Worm (Caenorhabditis elegans) whole organism, L4/young adult: Measurements from ENCODE around the gene srh-125.
"Not testable (repeated sequence)": the region's sequence is repeated elsewhere in the genome, so short reads cannot be mapped to it uniquely, and the experiment has no call there.

ENCODE experiments used
- W03F9.2 ChIP-seq: fragments of 150-350 bp; optimal IDR thresholded peaks from 2 replicates; lab custom pipeline; 2014; ENCODE audit warnings: missing biosample characterization, missing genetic modification characterization
- dao-5 ChIP-seq: sonication (generic microtip); optimal IDR thresholded peaks from 2 replicates; lab custom pipeline; 2016; ENCODE audit warnings: missing genotype, missing genetic modification characterization, moderate library complexity, missing compliant biosample characterization
- him-1 ChIP-seq: sonication (generic microtip); optimal IDR thresholded peaks from 2 replicates; lab custom pipeline; 2016; ENCODE audit warnings: missing genotype, missing genetic modification reagents, missing genetic modification characterization, missing compliant biosample characterization

The srh-125 gene

ce11 chrV:7476766-7477165 is at the start of gene srh-125:
TSS of gene srh-125 (minus strand) at chrV:7476866.
- no peak for TF ChIP-seq dao-5 (tag; lab: Kevin White, UChicago)
- no peak for TF ChIP-seq him-1
- no peak for TF ChIP-seq W03F9.2 (tag; lab: Kevin White, UChicago)

DNA sequence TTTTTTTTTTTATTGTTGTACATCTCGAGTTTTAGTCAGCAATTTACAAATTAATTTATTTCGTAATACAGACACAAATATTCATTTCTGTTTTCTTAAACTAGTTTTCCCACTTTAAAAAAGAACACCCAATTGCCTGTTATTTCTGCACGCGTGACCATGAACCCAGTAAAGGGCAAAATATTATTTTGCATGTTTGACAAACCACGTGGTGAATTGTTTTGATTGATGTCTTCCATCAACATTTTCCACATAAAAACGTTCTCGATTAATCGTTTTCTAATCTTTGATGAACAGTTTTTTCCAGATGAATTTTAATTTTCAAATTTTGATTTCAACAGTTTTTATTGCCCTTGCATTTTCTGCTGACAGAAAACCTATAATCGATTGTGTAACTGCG is 49.0 kb upstream of the srh-125 start, which contains the start of gene C54F6.18:
C54F6.18 (plus strand) TSS at position 301 of the 400 bp plus-strand sequence.
- no peak for TF ChIP-seq him-1
- no peak for TF ChIP-seq dao-5 (tag; lab: Kevin White, UChicago)
- no peak for TF ChIP-seq W03F9.2 (tag; lab: Kevin White, UChicago)

DNA sequence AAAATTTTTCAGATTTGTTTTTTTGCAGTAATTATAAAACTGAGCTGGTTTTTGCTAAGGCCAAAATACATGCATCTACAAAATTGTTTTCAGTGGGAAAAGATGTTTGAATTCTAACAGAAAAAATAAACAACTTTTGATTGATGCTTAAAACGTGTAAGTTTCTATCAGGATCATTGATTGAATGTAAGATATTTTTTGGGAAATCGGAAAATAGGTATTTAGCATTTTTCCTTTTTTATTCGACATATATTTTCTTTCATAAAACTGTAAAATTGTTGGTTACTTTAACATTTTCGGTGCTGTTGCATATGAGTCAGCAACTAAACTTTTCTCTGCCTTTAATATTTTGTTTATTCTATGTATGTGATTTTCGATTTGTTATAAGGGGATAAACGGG is 47.8 kb upstream of the srh-125 start, which contains the start of gene C54F6.20:
C54F6.20 (plus strand) TSS at position 301 of the 400 bp plus-strand sequence.
- TF ChIP-seq dao-5 (tag; lab: Kevin White, UChicago) (no peak), him-1 (no peak), W03F9.2 (tag; lab: Kevin White, UChicago) (no peak)

- no peak for TF ChIP-seq him-1
- TF ChIP-seq W03F9.2 (tag; lab: Kevin White, UChicago), result no peak
- TF ChIP-seq dao-5 (tag; lab: Kevin White, UChicago), result no peak
Observed at ce11 chrV:7523392-7523791, 46.7 kb upstream of the srh-125 start, which contains the start of gene C54F6.6. TSS of gene C54F6.6 (plus strand) at chrV:7523692.

ce11 chrV:7522279-7522678 is 45.6 kb upstream of the srh-125 start, which contains the start of gene C54F6.15:
TSS of gene C54F6.15 (minus strand) at chrV:7522379.
- TF ChIP-seq dao-5 (tag; lab: Kevin White, UChicago), result no peak
- no peak for TF ChIP-seq W03F9.2 (tag; lab: Kevin White, UChicago)
- TF ChIP-seq him-1, result no peak

DNA sequence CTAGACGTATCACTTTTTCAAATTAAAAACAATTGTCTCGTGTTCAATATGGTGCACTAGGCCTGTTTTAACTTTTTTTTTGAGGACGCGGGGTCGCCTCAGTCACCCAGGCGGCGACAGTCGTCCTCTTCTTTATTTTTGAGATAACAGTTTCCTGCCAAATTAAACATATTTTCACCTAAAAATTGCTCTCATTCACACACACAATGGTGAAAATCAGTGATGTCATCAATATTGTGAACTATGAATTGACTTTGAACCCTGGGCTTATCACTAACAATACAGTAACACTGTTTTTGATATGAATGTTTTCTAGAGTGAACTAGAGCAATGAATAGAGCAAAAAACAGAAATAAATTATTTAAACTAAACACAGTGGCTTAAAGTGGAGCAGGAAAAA is 44.6 kb upstream of the srh-125 start:
- no peak for TF ChIP-seq W03F9.2 (tag; lab: Kevin White, UChicago)
- TF ChIP-seq dao-5 (tag; lab: Kevin White, UChicago), result no peak
- no peak for TF ChIP-seq him-1

DNA sequence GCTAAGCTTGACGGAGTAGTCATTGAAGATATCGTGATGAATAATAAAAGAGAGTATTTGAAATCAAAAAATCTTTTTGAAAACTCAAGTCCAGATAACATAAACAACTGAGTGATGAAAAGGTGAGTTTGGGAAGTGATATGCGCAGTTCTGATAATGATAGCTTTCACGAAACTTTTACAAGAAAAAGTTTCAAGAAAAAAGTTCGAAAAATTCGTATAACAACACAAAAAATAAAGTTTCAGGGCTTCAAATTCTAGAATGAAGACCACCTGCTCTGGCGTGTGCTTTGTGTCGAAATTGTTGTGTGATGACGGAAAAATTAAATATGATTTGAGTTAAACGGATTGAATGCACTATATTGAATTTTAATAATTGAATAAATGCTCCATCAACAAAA is 43.4 kb upstream of the srh-125 start, which contains the start of gene srb-19:
srb-19 (minus strand) TSS at position 101 of the 400 bp plus-strand sequence.
- no peak for TF ChIP-seq dao-5 (tag; lab: Kevin White, UChicago)
- no peak for TF ChIP-seq W03F9.2 (tag; lab: Kevin White, UChicago)
- no peak for TF ChIP-seq him-1

DNA sequence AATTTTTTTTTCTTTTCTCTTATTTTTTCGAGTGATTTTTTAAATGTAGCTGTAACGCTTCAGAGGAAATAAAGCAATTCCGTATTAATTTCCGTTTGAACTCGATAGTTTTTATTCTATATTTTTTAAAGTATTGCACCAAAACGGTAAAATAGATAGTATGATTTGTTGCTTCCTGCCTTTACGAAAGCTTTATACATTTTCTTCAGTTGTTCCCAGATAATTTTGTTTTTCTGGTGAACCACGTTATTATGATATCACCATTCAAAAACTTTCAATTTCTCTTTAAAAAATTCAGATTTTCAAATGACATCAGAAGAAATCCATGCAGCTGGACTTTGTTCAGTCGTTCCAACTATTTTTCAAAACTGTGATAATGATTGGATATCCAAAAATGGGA is 38.3 kb upstream of the srh-125 start, which contains the start of gene srb-18:
srb-18 (plus strand) TSS at position 301 of the 400 bp plus-strand sequence.
- TF ChIP-seq dao-5 (tag; lab: Kevin White, UChicago) (no peak), him-1 (no peak), W03F9.2 (tag; lab: Kevin White, UChicago) (no peak)

ce11 chrV:7511465-7511864 is 34.8 kb upstream of the srh-125 start, which contains the start of gene nhr-171:
TSS of gene nhr-171 (plus strand) at chrV:7511765.
- TF ChIP-seq him-1; W03F9.2 (tag; lab: Kevin White, UChicago); dao-5 (tag; lab: Kevin White, UChicago): not testable (repeated sequence)

- TF ChIP-seq W03F9.2 (tag; lab: Kevin White, UChicago) (no peak), dao-5 (tag; lab: Kevin White, UChicago) (no peak), him-1 (no peak)
Observed at ce11 chrV:7508566-7509044, 31.9 kb upstream of the srh-125 start, which contains the start of the genes str-31 and nhr-172. TSS of gene str-31 (minus strand) at chrV:7508666. TSS of gene nhr-172 (plus strand) at chrV:7508994.

ce11 chrV:7506207-7506606 is 29.5 kb upstream of the srh-125 start:
- TF ChIP-seq dao-5 (tag; lab: Kevin White, UChicago) (no peak), W03F9.2 (tag; lab: Kevin White, UChicago) (no peak), him-1 (no peak)

DNA sequence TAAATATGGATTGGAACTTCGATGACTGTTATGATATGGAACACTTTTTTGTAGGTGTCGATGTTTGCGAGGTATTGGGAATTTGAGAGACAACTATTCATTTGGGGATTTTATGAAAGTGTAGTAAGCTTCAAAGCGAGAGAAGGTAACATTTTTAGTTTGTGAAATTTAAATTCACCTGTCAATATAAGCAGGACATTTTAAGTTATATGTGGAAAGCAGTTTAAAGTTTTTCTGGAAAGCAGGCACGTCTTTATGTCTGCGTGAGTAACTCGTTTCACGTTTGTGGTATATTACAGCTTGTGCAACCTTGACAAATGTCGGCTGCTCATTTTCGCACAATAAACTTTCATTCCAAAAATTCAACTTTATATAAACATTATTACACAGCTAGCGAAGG is 27.6 kb upstream of the srh-125 start, which contains the start of gene srh-229:
srh-229 (minus strand) TSS at position 101 of the 400 bp plus-strand sequence.
- no peak for TF ChIP-seq W03F9.2 (tag; lab: Kevin White, UChicago)
- no peak for TF ChIP-seq him-1
- no peak for TF ChIP-seq dao-5 (tag; lab: Kevin White, UChicago)

DNA sequence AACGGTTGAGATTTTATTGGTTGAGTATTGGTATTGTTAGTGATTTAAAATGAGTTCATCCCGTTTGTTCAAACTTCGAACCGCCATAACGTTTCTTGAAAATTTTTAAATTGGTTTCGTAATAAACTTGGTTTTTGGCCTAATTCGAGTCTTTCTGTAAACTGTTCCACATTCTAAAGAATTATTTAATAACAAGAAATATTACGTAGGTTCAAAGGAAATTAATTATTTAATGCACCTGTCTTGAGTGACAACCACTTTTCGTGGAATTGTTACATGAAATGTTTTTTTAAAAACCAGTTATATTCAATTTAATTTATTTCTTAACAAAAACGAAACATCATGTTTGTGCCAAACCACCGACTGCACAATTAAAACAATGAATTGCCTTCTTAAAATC is 24.5 kb upstream of the srh-125 start:
- TF ChIP-seq him-1, result no peak
- no peak for TF ChIP-seq W03F9.2 (tag; lab: Kevin White, UChicago)
- no peak for TF ChIP-seq dao-5 (tag; lab: Kevin White, UChicago)

DNA sequence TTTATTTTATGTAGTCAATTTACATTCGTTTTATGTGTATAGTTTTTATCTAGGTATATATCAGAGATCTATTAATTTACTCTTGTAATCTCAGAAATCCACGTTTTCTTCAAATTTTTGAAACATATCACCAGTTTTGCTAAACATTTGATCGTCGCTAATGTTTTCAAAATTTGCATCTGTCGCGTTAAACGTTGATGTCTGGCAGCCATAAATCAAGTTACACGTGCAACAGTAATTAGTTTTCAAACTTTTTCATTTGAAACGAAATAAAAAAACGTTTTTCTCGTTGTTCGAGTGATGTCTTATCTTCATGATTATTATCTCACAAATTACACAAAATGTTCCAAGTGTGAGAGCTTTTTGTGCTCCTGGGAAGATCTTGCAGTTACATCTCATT is 20.8 kb upstream of the srh-125 start, which contains the start of gene srh-79:
srh-79 (plus strand) TSS at position 301 of the 400 bp plus-strand sequence.
- no peak for TF ChIP-seq him-1
- TF ChIP-seq W03F9.2 (tag; lab: Kevin White, UChicago), result no peak
- no peak for TF ChIP-seq dao-5 (tag; lab: Kevin White, UChicago)
